Fruit fly (Drosophila melanogaster) whole organism, embryonic: Measurements from ENCODE around the gene CG10252.
A peak's percentile ranks its signal among the peaks of the same experiment; 100 is the strongest.

Experiments used
- ATbp ChIP-seq: fragments of 200-800 bp; sonication (Bioruptor generic); optimal IDR thresholded peaks from 2 replicates; lab custom pipeline; 2017; ENCODE audit warnings: missing biosample characterization, mild to moderate bottlenecking, missing genetic modification characterization, missing genetic modification reagents
- Ada2b ChIP-seq: fragments of 200-800 bp; sonication (Bioruptor generic); IDR thresholded peaks from 2 replicates; pipeline ENCODE4 v1.3.6; 2022; ENCODE audit warnings: missing biosample characterization, missing genetic modification characterization
- Adf1 ChIP-seq: fragments of 200-800 bp; sonication (Bioruptor generic); IDR thresholded peaks from 2 replicates; pipeline ENCODE4 v1.3.6; 2022; ENCODE audit warnings: missing biosample characterization, missing genetic modification characterization
- Aef1 ChIP-seq: fragments of 200-800 bp; sonication (Bioruptor generic); IDR thresholded peaks from 3 replicates; pipeline ENCODE4 v1.3.6; 2022; ENCODE audit warnings: missing biosample characterization, missing genetic modification characterization
- Atf3 ChIP-seq: fragments of 200-800 bp; sonication (Bioruptor generic); optimal IDR thresholded peaks from 3 replicates; lab custom pipeline; 2016; ENCODE audit warnings: missing biosample characterization, missing genetic modification characterization
- CG10431 ChIP-seq: fragments of 200-800 bp; sonication (Bioruptor generic); optimal IDR thresholded peaks from 3 replicates; lab custom pipeline; 2018; ENCODE audit warnings: missing biosample characterization, mild to moderate bottlenecking, missing genetic modification characterization
- CG10979 ChIP-seq: fragments of 200-800 bp; sonication (Bioruptor generic); optimal IDR thresholded peaks from 2 replicates; lab custom pipeline; 2018; ENCODE audit warnings: missing biosample characterization, mild to moderate bottlenecking, missing genetic modification characterization, moderate library complexity
- CG12299 ChIP-seq: fragments of 200-800 bp; sonication (Bioruptor generic); optimal IDR thresholded peaks from 2 replicates; lab custom pipeline; 2018; ENCODE audit warnings: missing biosample characterization, mild to moderate bottlenecking, missing genetic modification characterization
- CG15696 ChIP-seq: fragments of 200-800 bp; sonication (Bioruptor generic); optimal IDR thresholded peaks from 2 replicates; lab custom pipeline; 2019; ENCODE audit warnings: missing biosample characterization, mild to moderate bottlenecking, missing genetic modification characterization, moderate library complexity
- CG1647 ChIP-seq: fragments of 200-800 bp; sonication (Bioruptor generic); optimal IDR thresholded peaks from 3 replicates; lab custom pipeline; 2016; ENCODE audit warnings: missing biosample characterization, missing genetic modification characterization
- CG2678 ChIP-seq: fragments of 200-800 bp; sonication (Bioruptor generic); optimal IDR thresholded peaks from 3 replicates; lab custom pipeline; 2019; ENCODE audit warnings: missing biosample characterization, mild to moderate bottlenecking, missing genetic modification characterization, moderate library complexity
- CG31224 ChIP-seq: fragments of 200-800 bp; sonication (Bioruptor generic); IDR thresholded peaks from 2 replicates; pipeline ENCODE4 v1.3.6; 2022; ENCODE audit warnings: missing biosample characterization, missing genetic modification characterization
- CG32767 ChIP-seq: fragments of 200-800 bp; sonication (Bioruptor generic); IDR thresholded peaks from 2 replicates; pipeline ENCODE4 v1.3.6; 2022; ENCODE audit warnings: missing biosample characterization, missing genetic modification characterization
- CG3838 ChIP-seq: fragments of 200-800 bp; sonication (Bioruptor generic); optimal IDR thresholded peaks from 3 replicates; lab custom pipeline; 2016; ENCODE audit warnings: missing biosample characterization, missing genetic modification characterization
- CG4404 ChIP-seq: fragments of 200-800 bp; sonication (Bioruptor generic); IDR thresholded peaks from 2 replicates; pipeline ENCODE4 v1.3.6; 2022; ENCODE audit warnings: missing biosample characterization, missing genetic modification characterization
- CG4854 ChIP-seq: fragments of 200-800 bp; sonication (Bioruptor generic); optimal IDR thresholded peaks from 2 replicates; lab custom pipeline; 2016; ENCODE audit warnings: missing biosample characterization, missing genetic modification characterization, inconsistent platforms
- CG6175 ChIP-seq: fragments of 200-800 bp; sonication (Bioruptor generic); IDR thresholded peaks from 3 replicates; pipeline ENCODE4 v1.3.6; 2022; ENCODE audit warnings: missing biosample characterization, missing genetic modification characterization
- CG6683 ChIP-seq: fragments of 200-800 bp; sonication (Bioruptor generic); optimal IDR thresholded peaks from 2 replicates; lab custom pipeline; 2017; ENCODE audit warnings: missing biosample characterization, mild to moderate bottlenecking, missing genetic modification characterization, missing genetic modification reagents
- CG6765 ChIP-seq: fragments of 200-800 bp; sonication (Bioruptor generic); optimal IDR thresholded peaks from 3 replicates; lab custom pipeline; 2017; ENCODE audit warnings: missing biosample characterization, mild to moderate bottlenecking, missing genetic modification characterization
- CG8765 ChIP-seq: fragments of 200-800 bp; sonication (Bioruptor generic); IDR thresholded peaks from 2 replicates; pipeline ENCODE4 v1.3.6; 2022; ENCODE audit warnings: missing biosample characterization, missing genetic modification characterization
- Dp ChIP-seq: fragments of 200-800 bp; sonication (Bioruptor generic); optimal IDR thresholded peaks from 2 replicates; lab custom pipeline; 2018; ENCODE audit warnings: missing biosample characterization, mild to moderate bottlenecking, missing genetic modification characterization, moderate library complexity
- ERR ChIP-seq: fragments of 200-800 bp; sonication (Bioruptor generic); optimal IDR thresholded peaks from 2 replicates; lab custom pipeline; 2016; ENCODE audit warnings: missing biosample characterization, missing genetic modification characterization
- Fer2 ChIP-seq: fragments of 200-800 bp; sonication (Bioruptor generic); optimal IDR thresholded peaks from 2 replicates; lab custom pipeline; 2018; ENCODE audit warnings: missing biosample characterization, mild to moderate bottlenecking, missing genetic modification characterization, moderate library complexity
- Hand ChIP-seq: fragments of 200-800 bp; sonication (Bioruptor generic); optimal IDR thresholded peaks from 2 replicates; lab custom pipeline; 2017; ENCODE audit warnings: mild to moderate bottlenecking, missing biosample characterization, missing genetic modification reagents, missing genetic modification characterization
- Hmr ChIP-seq: fragments of 200-800 bp; sonication (Bioruptor generic); optimal IDR thresholded peaks from 3 replicates; lab custom pipeline; 2017; ENCODE audit warnings: mild to moderate bottlenecking, missing biosample characterization, missing genetic modification reagents, missing genetic modification characterization
- Hmx ChIP-seq: fragments of 200-800 bp; sonication (Bioruptor generic); optimal IDR thresholded peaks from 2 replicates; lab custom pipeline; 2016; ENCODE audit warnings: missing biosample characterization, missing genetic modification characterization
- Hr39 ChIP-seq: fragments of >200 bp; optimal IDR thresholded peaks from 2 replicates; lab custom pipeline; 2017
- Mrtf ChIP-seq: fragments of 200-800 bp; sonication (Bioruptor generic); IDR thresholded peaks from 3 replicates; pipeline ENCODE4 v1.3.6; 2022; ENCODE audit warnings: missing biosample characterization, missing genetic modification characterization
- Oaz ChIP-seq: fragments of 200-800 bp; sonication (Bioruptor generic); IDR thresholded peaks from 2 replicates; pipeline ENCODE4 v1.3.6; 2022; ENCODE audit warnings: missing biosample characterization, missing genetic modification characterization
- Side ChIP-seq: fragments of 200-800 bp; sonication (Bioruptor generic); optimal IDR thresholded peaks from 2 replicates; lab custom pipeline; 2016; ENCODE audit warnings: missing biosample characterization, missing genetic modification characterization
- Six4 ChIP-seq: fragments of 200-800 bp; sonication (Bioruptor generic); optimal IDR thresholded peaks from 2 replicates; lab custom pipeline; 2016; ENCODE audit warnings: missing biosample characterization, missing genetic modification characterization
- Xbp1 ChIP-seq: fragments of 200-800 bp; sonication (Bioruptor generic); optimal IDR thresholded peaks from 3 replicates; lab custom pipeline; 2016; ENCODE audit warnings: missing biosample characterization, mild to moderate bottlenecking, missing genetic modification characterization
- ab ChIP-seq: fragments of 200-800 bp; sonication (Bioruptor generic); optimal IDR thresholded peaks from 2 replicates; lab custom pipeline; 2016; ENCODE audit warnings: missing biosample characterization, missing genetic modification characterization
- al ChIP-seq: fragments of 200-800 bp; sonication (Bioruptor generic); IDR thresholded peaks from 2 replicates; pipeline ENCODE4 v1.3.6; 2022; ENCODE audit warnings: missing biosample characterization, missing genetic modification characterization
- ap ChIP-seq: fragments of 200-800 bp; sonication (Bioruptor generic); IDR thresholded peaks from 2 replicates; pipeline ENCODE4 v1.3.6; 2022; ENCODE audit warnings: missing biosample characterization, missing genetic modification characterization
- da ChIP-seq: fragments of 200-800 bp; sonication (Bioruptor generic); optimal IDR thresholded peaks from 2 replicates; lab custom pipeline; 2016; ENCODE audit warnings: missing biosample characterization, missing genetic modification characterization
- dati ChIP-seq: fragments of 200-800 bp; sonication (Bioruptor generic); IDR thresholded peaks from 2 replicates; pipeline ENCODE4 v1.3.6; 2022; ENCODE audit warnings: missing biosample characterization, missing genetic modification characterization
- dm ChIP-seq: fragments of 200-800 bp; sonication (Bioruptor generic); optimal IDR thresholded peaks from 3 replicates; lab custom pipeline; 2016; ENCODE audit warnings: missing biosample characterization, missing genetic modification characterization
- grau ChIP-seq: fragments of 200-800 bp; optimal IDR thresholded peaks from 3 replicates; lab custom pipeline; 2019; ENCODE audit warnings: missing biosample characterization, mild to moderate bottlenecking, missing genetic modification characterization, moderate library complexity
- gsb-n ChIP-seq: fragments of 200-800 bp; sonication (Bioruptor generic); optimal IDR thresholded peaks from 3 replicates; lab custom pipeline; 2018; ENCODE audit warnings: missing biosample characterization, mild to moderate bottlenecking, missing genetic modification characterization
- klu ChIP-seq: fragments of 200-800 bp; sonication (Bioruptor generic); IDR thresholded peaks from 2 replicates; pipeline ENCODE4 v1.3.6; 2022; ENCODE audit warnings: missing biosample characterization, missing genetic modification characterization
- lilli ChIP-seq: fragments of 200-800 bp; sonication (Bioruptor generic); optimal IDR thresholded peaks from 3 replicates; lab custom pipeline; 2016; ENCODE audit warnings: missing biosample characterization, missing genetic modification characterization
- pho ChIP-seq: fragments of 200-800 bp; sonication (Bioruptor generic); optimal IDR thresholded peaks from 2 replicates; lab custom pipeline; 2016; ENCODE audit warnings: missing biosample characterization, missing genetic modification characterization
- rib ChIP-seq: fragments of 200-800 bp; sonication (Bioruptor generic); IDR thresholded peaks from 2 replicates; pipeline ENCODE4 v1.3.6; 2022; ENCODE audit warnings: missing biosample characterization, missing genetic modification characterization
- sisA ChIP-seq: fragments of 200-800 bp; sonication (Bioruptor generic); IDR thresholded peaks from 2 replicates; pipeline ENCODE4 v1.3.6; 2022; ENCODE audit warnings: missing biosample characterization, missing genetic modification characterization
- stc ChIP-seq: fragments of 200-800 bp; sonication (Bioruptor generic); IDR thresholded peaks from 2 replicates; pipeline ENCODE4 v1.3.6; 2022; ENCODE audit warnings: missing biosample characterization, missing genetic modification characterization
- sug ChIP-seq: fragments of 200-800 bp; optimal IDR thresholded peaks from 2 replicates; lab custom pipeline; 2019; ENCODE audit warnings: missing biosample characterization, mild to moderate bottlenecking, missing genetic modification characterization, moderate library complexity
- tap ChIP-seq: fragments of 200-800 bp; optimal IDR thresholded peaks from 3 replicates; lab custom pipeline; 2019; ENCODE audit warnings: missing biosample characterization, mild to moderate bottlenecking, missing genetic modification characterization, moderate library complexity
- tx ChIP-seq: fragments of 200-800 bp; sonication (Bioruptor generic); optimal IDR thresholded peaks from 2 replicates; lab custom pipeline; 2016; ENCODE audit warnings: missing biosample characterization, missing genetic modification characterization
- vfl ChIP-seq: fragments of 200-800 bp; sonication (Bioruptor generic); optimal IDR thresholded peaks from 2 replicates; lab custom pipeline; 2016; ENCODE audit warnings: missing biosample characterization, missing genetic modification characterization
- z ChIP-seq: fragments of 200-800 bp; sonication (Bioruptor generic); IDR thresholded peaks from 3 replicates; pipeline ENCODE4 v1.3.6; 2022; ENCODE audit warnings: missing biosample characterization, missing genetic modification characterization

The CG10252 gene

dm6 chr3R:23669401-23670216, 26.4 kb downstream of the CG10252 start, which contains the start of gene CG31145 (continued):
- peak; percentile 100 for TF ChIP-seq Hmr (GFP tag; lab: Kevin White, UChicago)
- peak; percentile 96 for TF ChIP-seq CG10431 (GFP tag; lab: Kevin White, UChicago)
- TF ChIP-seq CG4854 (GFP tag; lab: Kevin White, UChicago) = peak; percentile 99
- peak; percentile 99 for TF ChIP-seq Hand (GFP tag; lab: Kevin White, UChicago)
- peak; percentile 99 for TF ChIP-seq CG1647 (GFP tag; lab: Kevin White, UChicago)
- peak; percentile 99 for TF ChIP-seq vfl (GFP tag; lab: Kevin White, UChicago)
- TF ChIP-seq Aef1 (GFP tag; lab: Robert Waterston, UW) = peak; percentile 99
- peak; percentile 97 for TF ChIP-seq Adf1
- TF ChIP-seq ab (GFP tag; lab: Kevin White, UChicago) = peak; percentile 99
- TF ChIP-seq Six4 (GFP tag; lab: Kevin White, UChicago) = peak; percentile 99
- TF ChIP-seq CG6175 (GFP tag; lab: Robert Waterston, UW) = peak; percentile 98
- TF ChIP-seq CG31224 (GFP tag; lab: Robert Waterston, UW) = peak; percentile 98
- TF ChIP-seq lilli (GFP tag; lab: Kevin White, UChicago) = peak; percentile 100
- TF ChIP-seq tap (tag; lab: Kevin White, UChicago) = peak; percentile 99
- TF ChIP-seq Side (GFP tag; lab: Kevin White, UChicago) = peak; percentile 100
- no peak for TF ChIP-seq Hr39 (lab: Kevin White, UChicago)
- TF ChIP-seq CG6683 (GFP tag; lab: Kevin White, UChicago) = peak; percentile 99
- peak; percentile 97 for TF ChIP-seq rib (GFP tag; lab: Robert Waterston, UW)
- peak; percentile 99 for TF ChIP-seq Atf3
- TF ChIP-seq pho (GFP tag; lab: Kevin White, UChicago) = peak; percentile 100
- TF ChIP-seq CG10979 = peak; percentile 99
- TF ChIP-seq CG15696 = peak; percentile 93
- peak; percentile 100 for TF ChIP-seq Xbp1 (GFP tag; lab: Kevin White, UChicago)
- TF ChIP-seq dati (GFP tag; lab: Robert Waterston, UW) = peak; percentile 94
- peak; percentile 99 for TF ChIP-seq CG32767 (GFP tag; lab: Robert Waterston, UW)
- TF ChIP-seq grau (tag; lab: Kevin White, UChicago) = peak; percentile 99
- TF ChIP-seq da (GFP tag; lab: Kevin White, UChicago) = peak; percentile 99
- peak; percentile 98 for TF ChIP-seq Mrtf (GFP tag; lab: Robert Waterston, UW)
- TF ChIP-seq ap (GFP tag; lab: Robert Waterston, UW) = peak; percentile 98
- TF ChIP-seq dm (GFP tag; lab: Kevin White, UChicago) = peak; percentile 99
- peak; percentile 98 for TF ChIP-seq CG4404 (GFP tag; lab: Robert Waterston, UW)
- peak; percentile 99 for TF ChIP-seq sisA (GFP tag; lab: Robert Waterston, UW)
- peak; percentile 99 for TF ChIP-seq CG12299 (tag; lab: Kevin White, UChicago)
- TF ChIP-seq ERR (GFP tag; lab: Kevin White, UChicago) = peak; percentile 99
- TF ChIP-seq al (GFP tag; lab: Robert Waterston, UW) = peak; percentile 99
- TF ChIP-seq Dp (GFP tag; lab: Kevin White, UChicago) = peak; percentile 40
- peak; percentile 100 for TF ChIP-seq ATbp
- peak; percentile 99 for TF ChIP-seq klu (GFP tag; lab: Robert Waterston, UW)
- TF ChIP-seq sug (tag; lab: Kevin White, UChicago) = peak; percentile 98
- peak; percentile 99 for TF ChIP-seq CG6765
- peak; percentile 73; the same call in 2 of the 3 replicates for TF ChIP-seq z (GFP tag; lab: Robert Waterston, UW)
- peak; percentile 98 for TF ChIP-seq gsb-n (tag; lab: Kevin White, UChicago)
- TF ChIP-seq CG3838 (GFP tag; lab: Kevin White, UChicago) = peak; percentile 96
- peak; percentile 99 for TF ChIP-seq tx (GFP tag; lab: Kevin White, UChicago)
- TF ChIP-seq CG8765 (GFP tag; lab: Robert Waterston, UW) = peak; percentile 93
- TF ChIP-seq stc (GFP tag; lab: Robert Waterston, UW) = peak; percentile 99
- TF ChIP-seq Hmx (GFP tag; lab: Kevin White, UChicago) = peak; percentile 98
- peak; percentile 100 for TF ChIP-seq CG2678 (tag; lab: Kevin White, UChicago)
- TF ChIP-seq Fer2 = peak; percentile 99
- TF ChIP-seq Ada2b (GFP tag; lab: Robert Waterston, UW) = peak; percentile 98
- TF ChIP-seq Oaz (GFP tag; lab: Robert Waterston, UW) = peak; percentile 99
